Worm (Caenorhabditis elegans): Measurements from ENCODE around the gene nep-22.

- no peak for TF ChIP-seq W03F9.2 (tag; optimal IDR thresholded peaks at IDR 0.05)
- no peak for TF ChIP-seq dao-5 (tag; optimal IDR thresholded peaks at IDR 0.05)
Observed at ce11 chrX:9068075-9068474, 33.7 kb downstream of the nep-22 start.

Measured in whole organism, L4/young adult.